Fruit fly (Drosophila melanogaster) whole organism, embryonic: ENCODE results near the gene Larp7.

Experiments
- Atf3 ChIP-seq: fragments of 200-800 bp; sonication (Bioruptor generic); optimal IDR thresholded peaks from 3 replicates; lab custom pipeline; 2016; ENCODE audit warnings: missing biosample characterization, missing genetic modification characterization
- CG10543 ChIP-seq: fragments of 200-800 bp; sonication (Bioruptor generic); optimal IDR thresholded peaks from 3 replicates; lab custom pipeline; 2017; ENCODE audit warnings: missing biosample characterization, mild to moderate bottlenecking, missing genetic modification characterization, moderate library complexity
- CG10565 ChIP-seq: fragments of 200-800 bp; sonication (Bioruptor generic); optimal IDR thresholded peaks from 3 replicates; lab custom pipeline; 2016; ENCODE audit warnings: missing biosample characterization, mild to moderate bottlenecking, missing genetic modification characterization
- CG11093 ChIP-seq: fragments of 200-800 bp; sonication (Bioruptor generic); IDR thresholded peaks from 3 replicates; pipeline ENCODE4 v1.3.6; 2022; ENCODE audit warnings: missing biosample characterization, missing genetic modification characterization
- CG11247 ChIP-seq: fragments of 200-800 bp; sonication (Bioruptor generic); IDR thresholded peaks from 2 replicates; pipeline ENCODE4 v1.3.6; 2022; ENCODE audit warnings: missing biosample characterization, missing genetic modification characterization
- CG12071 ChIP-seq: fragments of 200-800 bp; sonication (Bioruptor generic); optimal IDR thresholded peaks from 3 replicates; lab custom pipeline; 2018; ENCODE audit warnings: missing biosample characterization, mild to moderate bottlenecking, missing genetic modification characterization
- CG13775 ChIP-seq: fragments of 200-800 bp; sonication (Bioruptor generic); optimal IDR thresholded peaks from 3 replicates; lab custom pipeline; 2017; ENCODE audit warnings: missing biosample characterization, mild to moderate bottlenecking, missing genetic modification characterization
- CG14667 ChIP-seq: fragments of 200-800 bp; sonication (Bioruptor generic); IDR thresholded peaks from 2 replicates; pipeline ENCODE4 v1.3.6; 2022; ENCODE audit warnings: missing biosample characterization, missing genetic modification characterization
- CG14965 ChIP-seq: fragments of 200-800 bp; sonication (Bioruptor generic); optimal IDR thresholded peaks from 2 replicates; lab custom pipeline; 2016; ENCODE audit warnings: missing biosample characterization, missing genetic modification characterization, borderline replicate concordance
- CG15601 ChIP-seq: fragments of 200-800 bp; sonication (Bioruptor generic); optimal IDR thresholded peaks from 3 replicates; lab custom pipeline; 2019; ENCODE audit warnings: missing biosample characterization, mild to moderate bottlenecking, missing genetic modification characterization, moderate library complexity
- CG15696 ChIP-seq: fragments of 200-800 bp; sonication (Bioruptor generic); optimal IDR thresholded peaks from 2 replicates; lab custom pipeline; 2019; ENCODE audit warnings: missing biosample characterization, mild to moderate bottlenecking, missing genetic modification characterization, moderate library complexity
- CG18476 ChIP-seq: fragments of 200-800 bp; sonication (Bioruptor generic); optimal IDR thresholded peaks from 2 replicates; lab custom pipeline; 2016; ENCODE audit warnings: missing biosample characterization, mild to moderate bottlenecking, missing genetic modification characterization
- CG2199 ChIP-seq: fragments of 200-800 bp; sonication (Bioruptor generic); IDR thresholded peaks from 3 replicates; pipeline ENCODE4 v1.3.6; 2022; ENCODE audit warnings: missing biosample characterization, missing genetic modification characterization
- CG2889 ChIP-seq: fragments of 200-800 bp; sonication (Bioruptor generic); IDR thresholded peaks from 3 replicates; pipeline ENCODE4 v1.3.6; 2022; ENCODE audit warnings: missing biosample characterization, missing genetic modification characterization
- CG33557 ChIP-seq: fragments of 200-800 bp; sonication (Bioruptor generic); optimal IDR thresholded peaks from 2 replicates; lab custom pipeline; 2019; ENCODE audit warnings: missing biosample characterization, mild to moderate bottlenecking, missing genetic modification characterization, moderate library complexity
- CG42726 ChIP-seq: fragments of 200-800 bp; sonication (Bioruptor generic); IDR thresholded peaks from 2 replicates; pipeline ENCODE4 v1.3.6; 2022; ENCODE audit warnings: missing biosample characterization, missing genetic modification characterization; ENCODE audit not compliant: partially characterized antibody
- CG4820 ChIP-seq: fragments of 200-800 bp; sonication (Bioruptor generic); optimal IDR thresholded peaks from 3 replicates; lab custom pipeline; 2016; ENCODE audit warnings: missing biosample characterization, missing genetic modification characterization
- CG6175 ChIP-seq: fragments of 200-800 bp; sonication (Bioruptor generic); IDR thresholded peaks from 3 replicates; pipeline ENCODE4 v1.3.6; 2022; ENCODE audit warnings: missing biosample characterization, missing genetic modification characterization
- CG9609 ChIP-seq: fragments of 200-800 bp; sonication (Bioruptor generic); optimal IDR thresholded peaks from 3 replicates; lab custom pipeline; 2016; ENCODE audit warnings: missing biosample characterization, missing genetic modification characterization
- CG9727 ChIP-seq: fragments of 200-800 bp; sonication (Bioruptor generic); optimal IDR thresholded peaks from 3 replicates; lab custom pipeline; 2017; ENCODE audit warnings: missing biosample characterization, mild to moderate bottlenecking, missing genetic modification characterization
- CG9876 ChIP-seq: fragments of 200-800 bp; sonication (Bioruptor generic); optimal IDR thresholded peaks from 2 replicates; lab custom pipeline; 2016; ENCODE audit warnings: missing biosample characterization, missing genetic modification characterization
- D19A ChIP-seq: fragments of 200-800 bp; optimal IDR thresholded peaks from 3 replicates; lab custom pipeline; 2019; ENCODE audit warnings: missing biosample characterization, mild to moderate bottlenecking, missing genetic modification characterization, moderate library complexity
- Dip3 ChIP-seq: fragments of 200-800 bp; sonication (Bioruptor generic); optimal IDR thresholded peaks from 3 replicates; lab custom pipeline; 2016; ENCODE audit warnings: missing biosample characterization, missing genetic modification characterization
- E2f1 ChIP-seq: fragments of 200-800 bp; sonication (Bioruptor generic); IDR thresholded peaks from 2 replicates; pipeline ENCODE4 v1.3.6; 2022; ENCODE audit warnings: missing biosample characterization, missing genetic modification characterization
- Ets65A ChIP-seq: fragments of 200-800 bp; sonication (Bioruptor generic); peaks from one replicate; lab custom pipeline; 2016; ENCODE audit warnings: missing biosample characterization, missing genetic modification characterization
- HHEX ChIP-seq: fragments of 200-800 bp; sonication (Bioruptor generic); optimal IDR thresholded peaks from 3 replicates; lab custom pipeline; 2017; ENCODE audit warnings: missing biosample characterization, mild to moderate bottlenecking, missing genetic modification characterization, missing genetic modification reagents
- Hand ChIP-seq: fragments of 200-800 bp; sonication (Bioruptor generic); optimal IDR thresholded peaks from 2 replicates; lab custom pipeline; 2017; ENCODE audit warnings: mild to moderate bottlenecking, missing biosample characterization, missing genetic modification reagents, missing genetic modification characterization
- Hmr ChIP-seq: fragments of 200-800 bp; sonication (Bioruptor generic); optimal IDR thresholded peaks from 3 replicates; lab custom pipeline; 2017; ENCODE audit warnings: mild to moderate bottlenecking, missing biosample characterization, missing genetic modification reagents, missing genetic modification characterization
- Lhr ChIP-seq: fragments of 200-800 bp; sonication (Bioruptor generic); optimal IDR thresholded peaks from 3 replicates; lab custom pipeline; 2017; ENCODE audit warnings: mild to moderate bottlenecking, missing biosample characterization, missing genetic modification reagents, missing genetic modification characterization
- Nf-YC ChIP-seq: fragments of 200-800 bp; optimal IDR thresholded peaks from 3 replicates; lab custom pipeline; 2019; ENCODE audit warnings: missing biosample characterization, mild to moderate bottlenecking, missing genetic modification characterization, moderate library complexity
- Scr ChIP-seq: fragments of 200-800 bp; sonication (Bioruptor generic); IDR thresholded peaks from 2 replicates; pipeline ENCODE4 v1.3.6; 2022; ENCODE audit warnings: missing biosample characterization, missing genetic modification characterization; ENCODE audit not compliant: partially characterized antibody
- Side ChIP-seq: fragments of 200-800 bp; sonication (Bioruptor generic); optimal IDR thresholded peaks from 2 replicates; lab custom pipeline; 2016; ENCODE audit warnings: missing biosample characterization, missing genetic modification characterization
- YL-1 ChIP-seq: fragments of 200-800 bp; sonication (Bioruptor generic); optimal IDR thresholded peaks from 3 replicates; lab custom pipeline; 2017; ENCODE audit warnings: missing biosample characterization, mild to moderate bottlenecking, missing genetic modification characterization
- ara ChIP-seq: fragments of 200-800 bp; sonication (Bioruptor generic); IDR thresholded peaks from 2 replicates; pipeline ENCODE4 v1.3.6; 2022; ENCODE audit warnings: missing biosample characterization, missing genetic modification characterization
- bigmax ChIP-seq: fragments of 200-800 bp; sonication (Bioruptor generic); optimal IDR thresholded peaks from 2 replicates; lab custom pipeline; 2018; ENCODE audit warnings: missing biosample characterization, mild to moderate bottlenecking, missing genetic modification characterization
- cato ChIP-seq: fragments of 200-800 bp; sonication (Bioruptor generic); optimal IDR thresholded peaks from 2 replicates; lab custom pipeline; 2016; ENCODE audit warnings: missing biosample characterization, missing genetic modification characterization, borderline replicate concordance
- ci ChIP-seq: fragments of 200-800 bp; sonication (Bioruptor generic); IDR thresholded peaks from 3 replicates; pipeline ENCODE4 v1.3.6; 2022; ENCODE audit warnings: missing biosample characterization, missing genetic modification characterization
- dati ChIP-seq: fragments of 200-800 bp; sonication (Bioruptor generic); IDR thresholded peaks from 2 replicates; pipeline ENCODE4 v1.3.6; 2022; ENCODE audit warnings: missing biosample characterization, missing genetic modification characterization
- dmrt11E ChIP-seq: fragments of 200-800 bp; sonication (Bioruptor generic); optimal IDR thresholded peaks from 3 replicates; lab custom pipeline; 2018; ENCODE audit warnings: missing biosample characterization, mild to moderate bottlenecking, missing genetic modification characterization, moderate library complexity
- dmrt99B ChIP-seq: fragments of 200-800 bp; sonication (Bioruptor generic); optimal IDR thresholded peaks from 2 replicates; lab custom pipeline; 2018; ENCODE audit warnings: missing biosample characterization, mild to moderate bottlenecking, missing genetic modification characterization, moderate library complexity
- ewg ChIP-seq: fragments of 200-800 bp; sonication (Bioruptor generic); optimal IDR thresholded peaks from 3 replicates; lab custom pipeline; 2017; ENCODE audit warnings: mild to moderate bottlenecking, missing biosample characterization, missing genetic modification reagents, missing genetic modification characterization
- eyg ChIP-seq: fragments of 200-800 bp; sonication (Bioruptor generic); optimal IDR thresholded peaks from 3 replicates; lab custom pipeline; 2016; ENCODE audit warnings: missing biosample characterization, missing genetic modification characterization
- hkb ChIP-seq, 2 experiments: fragments of 200-800 bp in 1 of 2; fragments of >200 bp in 1 of 2; sonication (Bioruptor generic) in 1 of 2; IDR thresholded peaks in 1 of 2; optimal IDR thresholded peaks in 1 of 2; 2 replicates each; pipeline versions ENCODE4 v1.3.6 to Lab custom; 2017 to 2022; ENCODE audit warnings: missing biosample characterization in 1 of 2, missing genetic modification characterization in 1 of 2
- kay ChIP-seq: fragments of 200-800 bp; sonication (Bioruptor generic); optimal IDR thresholded peaks from 2 replicates; lab custom pipeline; 2016; ENCODE audit warnings: missing biosample characterization, missing genetic modification characterization
- knrl ChIP-seq: fragments of 200-800 bp; sonication (Bioruptor generic); IDR thresholded peaks from 3 replicates; pipeline ENCODE4 v1.3.6; 2022; ENCODE audit warnings: missing biosample characterization, missing genetic modification characterization; ENCODE audit not compliant: partially characterized antibody
- lmd ChIP-seq: fragments of 200-800 bp; sonication (Bioruptor generic); IDR thresholded peaks from 2 replicates; pipeline ENCODE4 v1.3.6; 2022; ENCODE audit warnings: missing biosample characterization, missing genetic modification characterization
- psq ChIP-seq: fragments of 200-800 bp; sonication (Bioruptor generic); optimal IDR thresholded peaks from 2 replicates; lab custom pipeline; 2017; ENCODE audit warnings: missing biosample characterization, missing genetic modification characterization
- row ChIP-seq: fragments of 200-800 bp; sonication (Bioruptor generic); IDR thresholded peaks from 3 replicates; pipeline ENCODE4 v1.3.6; 2022; ENCODE audit warnings: missing biosample characterization, missing genetic modification characterization
- unc-4 ChIP-seq: fragments of 200-800 bp; sonication (Bioruptor generic); IDR thresholded peaks from 2 replicates; pipeline ENCODE4 v1.3.6; 2022; ENCODE audit warnings: missing biosample characterization, missing genetic modification characterization; ENCODE audit not compliant: partially characterized antibody
- zf30C ChIP-seq: fragments of 200-800 bp; sonication (Bioruptor generic); optimal IDR thresholded peaks from 3 replicates; lab custom pipeline; 2018; ENCODE audit warnings: missing biosample characterization, mild to moderate bottlenecking, missing genetic modification characterization
- zfh1 ChIP-seq: fragments of 200-800 bp; sonication (Bioruptor generic); IDR thresholded peaks from 3 replicates; pipeline ENCODE4 v1.3.6; 2022; ENCODE audit warnings: missing biosample characterization, missing genetic modification characterization

Gene Larp7

DNA sequence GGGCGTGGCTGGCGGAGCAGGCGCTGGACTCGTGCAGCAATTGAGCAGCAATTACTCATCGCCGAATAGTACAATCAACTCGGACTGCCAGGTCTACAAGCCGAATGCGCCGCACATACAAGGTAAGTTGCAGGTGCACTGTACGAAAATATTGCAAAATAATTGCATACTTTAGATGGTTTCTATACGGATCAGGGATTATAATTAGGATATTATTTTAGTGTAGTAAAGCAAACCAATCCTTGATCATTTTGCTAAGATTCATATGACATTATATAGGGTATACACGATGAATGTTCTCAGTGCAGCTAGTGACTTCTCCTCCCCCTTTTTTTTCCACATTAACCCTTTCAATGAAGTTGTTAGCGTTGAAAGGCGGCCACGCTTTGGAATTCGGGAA is 51.9 kb downstream of the Larp7 start:
- no peak for TF ChIP-seq CG14667
- TF ChIP-seq CG9609 (GFP tag; lab: Kevin White, UChicago), result no peak
- no peak for TF ChIP-seq dati (GFP tag; lab: Robert Waterston, UW)
- no peak for TF ChIP-seq CG33557 (GFP tag; lab: Kevin White, UChicago)
- no peak for TF ChIP-seq psq (GFP tag; lab: Kevin White, UChicago)
- TF ChIP-seq row (GFP tag; lab: Robert Waterston, UW), result peak; percentile 52
- peak; percentile 61 for TF ChIP-seq dmrt11E
- TF ChIP-seq Nf-YC (tag; lab: Kevin White, UChicago), result no peak
- TF ChIP-seq CG11247 (GFP tag; lab: Robert Waterston, UW), result no peak
- TF ChIP-seq CG12071 (GFP tag; lab: Kevin White, UChicago), result no peak
- no peak for TF ChIP-seq Atf3
- no peak for TF ChIP-seq Scr
- TF ChIP-seq bigmax (GFP tag; lab: Kevin White, UChicago), result no peak
- no peak for TF ChIP-seq CG10543 (GFP tag; lab: Kevin White, UChicago)
- no peak for TF ChIP-seq CG11093 (GFP tag; lab: Robert Waterston, UW)
- TF ChIP-seq zfh1 (GFP tag; lab: Robert Waterston, UW), result peak; percentile 71
- no peak for TF ChIP-seq Side (GFP tag; lab: Kevin White, UChicago)
- no peak for TF ChIP-seq CG2199 (GFP tag; lab: Robert Waterston, UW)
- peak; percentile 2 for TF ChIP-seq CG4820 (GFP tag; lab: Kevin White, UChicago)
- TF ChIP-seq D19A (tag; lab: Kevin White, UChicago), result peak; percentile 11
- TF ChIP-seq unc-4 (GFP tag; lab: Robert Waterston, UW), result no peak
- TF ChIP-seq HHEX (GFP tag; lab: Kevin White, UChicago), result no peak
- no peak for TF ChIP-seq CG6175 (GFP tag; lab: Robert Waterston, UW)
- no peak for TF ChIP-seq CG14965 (GFP tag; lab: Kevin White, UChicago)
- no peak for TF ChIP-seq YL-1 (GFP tag; lab: Kevin White, UChicago)
- peak; percentile 57; the same call in 1 of the 3 replicates for TF ChIP-seq ci (GFP tag; lab: Robert Waterston, UW)
- TF ChIP-seq ewg, result no peak
- TF ChIP-seq CG2889 (GFP tag; lab: Robert Waterston, UW), result no peak
- TF ChIP-seq hkb (optimal IDR thresholded peaks at IDR 0.05; lab: Kevin White, UChicago), result no peak
- TF ChIP-seq hkb (GFP tag; IDR thresholded peaks at IDR 0.05; lab: Robert Waterston, UW), result peak; percentile 32; the same call in 1 of the 2 replicates
- TF ChIP-seq zf30C, result no peak
- TF ChIP-seq Hand, result no peak
- no peak for TF ChIP-seq Dip3 (GFP tag; lab: Kevin White, UChicago)
- TF ChIP-seq Lhr (GFP tag; lab: Kevin White, UChicago), result no peak
- peak; percentile 17 for TF ChIP-seq dmrt99B
- TF ChIP-seq CG10565 (GFP tag; lab: Kevin White, UChicago), result no peak
- no peak for TF ChIP-seq CG9876 (GFP tag; lab: Kevin White, UChicago)
- TF ChIP-seq E2f1 (GFP tag; lab: Robert Waterston, UW), result peak; percentile 29; the same call in 1 of the 2 replicates
- TF ChIP-seq cato (GFP tag; lab: Kevin White, UChicago), result no peak
- no peak for TF ChIP-seq knrl (GFP tag; lab: Robert Waterston, UW)
- TF ChIP-seq Ets65A (GFP tag; lab: Kevin White, UChicago), result peak; percentile 72
- peak; percentile 36 for TF ChIP-seq CG15601 (tag; lab: Kevin White, UChicago)
- peak; percentile 57; the same call in 1 of the 2 replicates for TF ChIP-seq ara (GFP tag; lab: Robert Waterston, UW)
- TF ChIP-seq CG13775 (GFP tag; lab: Kevin White, UChicago), result peak; percentile 1
- peak; percentile 31 for TF ChIP-seq CG9727
- TF ChIP-seq CG42726 (GFP tag; lab: Robert Waterston, UW), result no peak
- TF ChIP-seq CG18476 (GFP tag; lab: Kevin White, UChicago), result no peak
- no peak for TF ChIP-seq CG15696 (tag; lab: Kevin White, UChicago)
- TF ChIP-seq lmd, result peak; percentile 22; the same call in 1 of the 2 replicates
- TF ChIP-seq kay (GFP tag; lab: Kevin White, UChicago), result no peak
- TF ChIP-seq Hmr (GFP tag; lab: Kevin White, UChicago), result no peak
- TF ChIP-seq eyg (GFP tag; lab: Kevin White, UChicago), result no peak
